Worm (Caenorhabditis elegans): ENCODE measurements around the gene F46B3.1.

F46B3.1 gene

ce11 chrV:20597076-20597475, at the start of gene F46B3.1:
Gene F46B3.1 (minus strand): TSS chrV:20597176.
- no peak for TF ChIP-seq W03F9.2 (tag; optimal IDR thresholded peaks at IDR 0.05)
- no peak for TF ChIP-seq dao-5 (tag; optimal IDR thresholded peaks at IDR 0.05)
- no peak for TF ChIP-seq him-1 (tag; optimal IDR thresholded peaks at IDR 0.05)

- TF ChIP-seq dao-5 (tag; optimal IDR thresholded peaks at IDR 0.05) (no peak), W03F9.2 (tag; optimal IDR thresholded peaks at IDR 0.05) (no peak)
These were observed 48.5 kb upstream of the F46B3.1 start for ce11 chrV:20645479-20645878.

ce11 chrV:20641896-20642295, 44.9 kb upstream of the F46B3.1 start, which contains the start of gene srxa-15:
Gene srxa-15 (plus strand): TSS chrV:20642196.
- TF ChIP-seq dao-5 (tag; optimal IDR thresholded peaks at IDR 0.05): no peak
- no peak for TF ChIP-seq W03F9.2 (tag; optimal IDR thresholded peaks at IDR 0.05)
- TF ChIP-seq him-1 (tag; optimal IDR thresholded peaks at IDR 0.05): no peak

DNA sequence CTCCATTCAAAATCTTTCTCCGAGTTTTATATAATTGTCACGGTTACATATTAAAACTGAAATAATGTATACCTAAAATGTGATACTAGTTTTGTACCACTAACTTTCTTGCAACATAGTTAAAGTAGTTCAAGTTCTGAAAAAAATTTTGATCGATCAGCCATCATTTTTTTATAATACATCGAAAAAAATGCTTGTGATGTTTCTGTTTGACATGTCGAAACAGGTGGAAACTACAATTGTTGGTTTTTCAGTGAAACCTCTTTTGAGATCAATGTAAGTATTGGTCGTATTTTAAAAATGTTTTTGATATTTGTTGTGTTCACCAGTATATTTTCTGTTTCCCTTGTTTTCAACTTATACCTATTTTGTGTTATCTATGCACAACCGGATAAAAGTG, 42.3 kb upstream of the F46B3.1 start, which contains the start of gene srxa-14:
TSS of gene srxa-14 (plus strand) at position 301 of the 400 bp plus-strand sequence.
- TF ChIP-seq him-1 (tag; optimal IDR thresholded peaks at IDR 0.05): no peak
- TF ChIP-seq W03F9.2 (tag; optimal IDR thresholded peaks at IDR 0.05): no peak
- TF ChIP-seq dao-5 (tag; optimal IDR thresholded peaks at IDR 0.05): no peak

ce11 chrV:20638344-20638743, 41.4 kb upstream of the F46B3.1 start, which contains the start of gene Y44A6B.3:
Gene Y44A6B.3 (minus strand): TSS chrV:20638444.
- no peak for TF ChIP-seq him-1 (tag; optimal IDR thresholded peaks at IDR 0.05)
- no peak for TF ChIP-seq W03F9.2 (tag; optimal IDR thresholded peaks at IDR 0.05)
- TF ChIP-seq dao-5 (tag; optimal IDR thresholded peaks at IDR 0.05): no peak

- TF ChIP-seq W03F9.2 (tag; optimal IDR thresholded peaks at IDR 0.05): no peak
- no peak for TF ChIP-seq him-1 (tag; optimal IDR thresholded peaks at IDR 0.05)
- no peak for TF ChIP-seq dao-5 (tag; optimal IDR thresholded peaks at IDR 0.05)
These were observed 39.9 kb upstream of the F46B3.1 start, which contains the start of gene ttr-13 for ce11 chrV:20636855-20637254. Gene ttr-13 (minus strand): TSS chrV:20636955.

- no peak for TF ChIP-seq dao-5 (tag; optimal IDR thresholded peaks at IDR 0.05)
- no peak for TF ChIP-seq W03F9.2 (tag; optimal IDR thresholded peaks at IDR 0.05)
- no peak for TF ChIP-seq him-1 (tag; optimal IDR thresholded peaks at IDR 0.05)
These were observed 37.4 kb upstream of the F46B3.1 start, which contains the start of gene F46B3.16 for ce11 chrV:20634330-20634729. Gene F46B3.16 (plus strand): TSS chrV:20634630.

- TF ChIP-seq him-1 (tag; optimal IDR thresholded peaks at IDR 0.05) (no peak), W03F9.2 (tag; optimal IDR thresholded peaks at IDR 0.05) (no peak), dao-5 (tag; optimal IDR thresholded peaks at IDR 0.05) (no peak)
These were observed 36.6 kb upstream of the F46B3.1 start, which contains the start of gene F46B3.15 for ce11 chrV:20633619-20634018. Gene F46B3.15 (minus strand): TSS chrV:20633719.

ce11 chrV:20631255-20631654, 34.3 kb upstream of the F46B3.1 start, which contains the start of gene F46B3.14:
Gene F46B3.14 (minus strand): TSS chrV:20631355.
- TF ChIP-seq W03F9.2 (tag; optimal IDR thresholded peaks at IDR 0.05): no peak
- no peak for TF ChIP-seq him-1 (tag; optimal IDR thresholded peaks at IDR 0.05)
- no peak for TF ChIP-seq dao-5 (tag; optimal IDR thresholded peaks at IDR 0.05)

DNA sequence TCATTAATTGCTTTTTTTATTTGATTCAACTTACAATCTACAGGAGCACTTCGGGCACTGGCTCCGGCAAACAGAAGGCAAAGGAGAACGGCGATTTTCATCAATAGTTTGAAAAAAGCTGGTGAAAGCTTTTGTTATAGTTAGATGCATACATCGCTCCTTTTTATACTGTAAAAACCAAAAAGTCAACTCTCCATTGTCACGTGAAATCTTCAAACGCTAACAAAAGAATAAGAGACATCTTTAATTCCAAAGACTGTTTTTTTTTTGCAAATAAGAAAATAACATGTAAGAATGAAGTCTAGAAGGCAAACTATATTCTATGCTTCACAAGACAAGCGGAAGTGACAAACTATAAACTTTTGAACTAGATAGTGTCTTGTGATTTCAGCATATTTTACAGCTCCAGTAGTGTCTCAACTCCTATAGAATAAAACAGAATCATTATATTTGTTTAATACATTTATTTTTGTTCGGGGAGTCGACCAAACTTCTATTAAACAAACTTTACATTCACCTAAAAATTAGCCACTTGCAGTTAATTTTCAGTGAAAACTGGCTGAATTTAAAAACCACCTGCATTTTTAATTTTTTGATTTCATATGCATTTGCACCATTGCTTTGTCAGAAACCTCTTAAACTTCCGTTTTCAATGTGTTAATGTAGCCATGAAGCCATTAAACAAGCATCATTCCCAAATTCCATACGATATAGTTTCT, 29.2 kb upstream of the F46B3.1 start, which contains the start of the genes F46B3.9 and srz-18:
TSS of gene F46B3.9 (minus strand) at position 101 of the 719 bp plus-strand sequence.
TSS of gene srz-18 (plus strand) at position 669 of the 719 bp plus-strand sequence.
- TF ChIP-seq dao-5 (tag; optimal IDR thresholded peaks at IDR 0.05): no peak
- TF ChIP-seq W03F9.2 (tag; optimal IDR thresholded peaks at IDR 0.05): no peak
- TF ChIP-seq him-1 (tag; optimal IDR thresholded peaks at IDR 0.05): no peak

- TF ChIP-seq dao-5 (tag; optimal IDR thresholded peaks at IDR 0.05): no peak
- TF ChIP-seq him-1 (tag; optimal IDR thresholded peaks at IDR 0.05): no peak
- TF ChIP-seq W03F9.2 (tag; optimal IDR thresholded peaks at IDR 0.05): no peak
These were observed 28.3 kb upstream of the F46B3.1 start for ce11 chrV:20625260-20625659.

- TF ChIP-seq him-1 (tag; optimal IDR thresholded peaks at IDR 0.05) (no peak), dao-5 (tag; optimal IDR thresholded peaks at IDR 0.05) (no peak), W03F9.2 (tag; optimal IDR thresholded peaks at IDR 0.05) (no peak)
These were observed 26.1 kb upstream of the F46B3.1 start, which contains the start of gene F46B3.8 for ce11 chrV:20623060-20623459. Gene F46B3.8 (minus strand): TSS chrV:20623160.

ce11 chrV:20618632-20619031, 21.7 kb upstream of the F46B3.1 start, which contains the start of gene F46B3.7:
Gene F46B3.7 (minus strand): TSS chrV:20618732.
- TF ChIP-seq W03F9.2 (tag; optimal IDR thresholded peaks at IDR 0.05) (no peak), dao-5 (tag; optimal IDR thresholded peaks at IDR 0.05) (no peak), him-1 (tag; optimal IDR thresholded peaks at IDR 0.05) (no peak)

DNA sequence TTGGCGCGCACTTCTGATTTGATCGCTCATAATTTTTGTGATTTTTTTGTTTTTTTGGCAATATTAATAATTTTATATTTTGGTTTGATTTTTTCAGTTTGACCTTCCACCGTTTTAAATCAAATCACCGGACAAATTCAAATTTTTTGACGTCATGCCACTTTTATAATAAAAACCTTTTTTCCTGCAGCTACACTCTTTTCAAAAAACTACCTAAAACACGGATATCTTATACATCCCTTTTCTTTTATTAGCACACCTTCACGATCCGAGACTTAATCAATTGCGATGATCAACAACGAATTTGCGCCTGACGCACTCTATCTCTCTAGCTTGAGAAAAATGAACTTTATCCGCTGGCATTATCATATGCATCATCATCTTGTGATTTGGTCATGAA, 12.5 kb upstream of the F46B3.1 start, which contains the start of gene grd-2:
TSS of gene grd-2 (plus strand) at position 301 of the 400 bp plus-strand sequence.
- TF ChIP-seq dao-5 (tag; optimal IDR thresholded peaks at IDR 0.05) (no peak), him-1 (tag; optimal IDR thresholded peaks at IDR 0.05) (no peak), W03F9.2 (tag; optimal IDR thresholded peaks at IDR 0.05) (no peak)
